Worm (Caenorhabditis elegans): Measurements from ENCODE around the gene nrx-1.

The nrx-1 gene

DNA sequence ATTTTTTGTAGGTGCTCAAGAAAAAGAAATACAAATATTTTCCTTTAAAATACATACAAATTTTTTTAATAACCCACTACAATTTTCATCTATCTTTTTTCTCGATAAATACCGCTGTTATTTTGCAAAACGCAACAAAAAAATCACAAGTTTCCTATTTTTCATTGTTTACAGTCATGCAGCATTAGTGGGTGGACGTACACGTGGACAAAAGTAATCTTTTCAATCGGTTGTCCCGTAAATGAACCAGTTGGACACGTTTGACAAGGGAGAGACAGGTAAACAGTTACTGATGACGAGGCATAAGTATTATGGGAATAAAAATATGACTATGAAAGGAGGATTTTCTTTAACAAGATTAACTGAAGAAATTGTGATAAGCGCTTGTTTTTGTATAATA lies 48.4 kb downstream of the nrx-1 start:
- TF ChIP-seq snpc-4 (tag; optimal IDR thresholded peaks at IDR 0.05) (no peak), skn-1 (tag; optimal IDR thresholded peaks at IDR 0.05) (no peak), mdl-1 (tag; optimal IDR thresholded peaks at IDR 0.05) (no peak), fkh-10 (GFP tag; optimal IDR thresholded peaks at IDR 0.05) (no peak)

DNA sequence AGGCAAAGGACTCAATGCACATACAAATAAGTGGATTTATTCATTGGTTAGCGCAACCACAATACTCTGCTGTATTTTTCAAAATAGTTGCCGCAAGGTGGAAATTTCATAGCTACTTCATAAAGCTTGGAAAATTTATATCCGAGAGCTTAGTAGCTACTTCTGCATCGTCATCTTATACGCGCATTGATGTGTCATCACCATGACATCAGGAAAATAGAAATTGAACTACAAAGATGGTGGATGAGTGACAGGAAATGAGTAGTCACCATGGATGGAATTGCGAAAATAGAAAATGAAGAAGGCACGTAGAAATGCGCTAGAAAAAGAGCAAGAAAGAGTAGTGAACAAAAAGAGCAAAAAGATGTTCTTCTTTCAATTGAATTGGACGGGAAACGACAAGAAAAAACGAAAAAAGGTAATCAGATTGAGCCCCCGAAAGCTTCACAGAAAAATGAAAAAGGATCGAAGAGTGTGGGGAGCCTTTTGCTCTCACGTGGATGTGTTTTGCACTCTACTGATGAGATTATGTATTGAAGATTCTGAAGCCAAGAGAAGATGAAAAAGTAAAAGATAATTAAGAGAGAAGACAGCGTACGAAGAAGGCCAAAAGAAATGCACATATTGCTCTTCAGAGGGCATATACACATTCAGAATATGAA lies 50.3 kb downstream of the nrx-1 start:
- TF ChIP-seq nfya-1 (tag; optimal IDR thresholded peaks at IDR 0.05; ENCODE audit: insufficient read depth) (peak; percentile 2), skn-1 (tag; optimal IDR thresholded peaks at IDR 0.05) (peak; percentile 13), ceh-28 (tag; optimal IDR thresholded peaks at IDR 0.05) (no peak), fkh-10 (GFP tag; optimal IDR thresholded peaks at IDR 0.05) (peak; percentile 90)

DNA sequence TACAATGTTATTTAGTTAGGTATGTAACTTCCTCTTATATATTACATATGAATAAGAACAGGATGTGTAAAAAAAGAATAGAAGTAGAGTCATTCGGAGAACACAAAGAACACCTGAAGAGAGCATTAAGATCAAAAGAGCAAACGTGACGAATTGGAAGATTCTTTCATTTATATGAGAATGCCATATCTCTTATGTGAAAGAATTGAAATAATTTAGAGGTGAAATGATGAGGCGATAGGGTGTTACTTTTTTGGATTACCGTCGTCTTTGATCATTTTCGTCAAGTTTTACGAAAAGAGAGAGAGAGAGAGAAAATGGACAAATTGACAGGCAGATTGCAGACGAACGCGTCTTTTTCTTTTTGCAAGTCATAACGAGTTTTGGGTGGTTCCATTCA lies 51.7 kb downstream of the nrx-1 start:
- TF ChIP-seq elt-3 (tag; optimal IDR thresholded peaks at IDR 0.05) (no peak), ZK546.5 (tag; optimal IDR thresholded peaks at IDR 0.05) (no peak), jun-1 (tag; optimal IDR thresholded peaks at IDR 0.05) (no peak), lin-39 (tag; optimal IDR thresholded peaks at IDR 0.05) (no peak), eor-1 (tag; optimal IDR thresholded peaks at IDR 0.05) (no peak), egl-5 (tag; optimal IDR thresholded peaks at IDR 0.05) (no peak), nhr-25 (tag; optimal IDR thresholded peaks at IDR 0.05) (no peak), ceh-82 (tag; optimal IDR thresholded peaks at IDR 0.05) (no peak)

DNA sequence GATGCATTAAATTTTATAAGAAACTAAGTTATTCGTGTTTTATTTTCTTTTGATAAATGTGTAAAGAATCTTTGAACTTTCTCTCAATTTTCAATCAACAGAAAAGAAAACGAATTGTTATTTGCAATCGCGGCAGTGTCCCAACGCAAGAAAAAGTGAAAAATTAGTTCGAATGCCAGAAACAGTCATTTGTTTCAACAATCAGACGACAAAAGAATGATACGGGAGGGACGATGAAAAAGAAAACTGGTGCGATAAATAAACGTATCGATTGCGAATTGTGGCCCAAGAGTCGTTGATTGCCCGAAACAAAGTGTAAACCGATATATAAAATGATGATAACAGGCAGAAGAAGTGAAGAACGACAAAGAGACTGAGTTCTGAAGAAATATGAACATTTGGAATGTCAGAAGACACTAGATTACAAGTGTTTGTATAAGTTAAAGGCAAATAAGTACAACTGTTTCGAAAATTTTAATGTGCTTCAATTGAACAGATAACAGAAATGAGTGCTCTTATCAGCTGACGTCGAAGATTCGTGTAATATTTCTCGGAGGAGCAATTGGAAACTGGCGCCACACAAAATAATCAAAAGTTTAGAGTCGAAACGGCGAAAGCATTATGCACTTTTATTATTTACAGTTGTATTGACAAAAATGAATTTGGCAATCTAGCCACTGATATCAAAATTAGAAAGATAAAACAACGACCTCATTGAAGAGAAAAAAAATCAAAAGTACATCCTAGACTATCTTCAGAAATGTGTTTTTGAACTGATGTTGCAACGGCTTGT lies 53.2 kb downstream of the nrx-1 start:
- TF ChIP-seq lin-39 (tag; optimal IDR thresholded peaks at IDR 0.05) (no peak), elt-2 (tag; optimal IDR thresholded peaks at IDR 0.05) (peak; percentile 97), nhr-12 (tag; optimal IDR thresholded peaks at IDR 0.05) (no peak), tbx-2 (tag; optimal IDR thresholded peaks at IDR 0.05) (no peak), mdl-1 (tag; optimal IDR thresholded peaks at IDR 0.05) (no peak), nhr-77 (tag; optimal IDR thresholded peaks at IDR 0.05) (no peak), elt-1 (tag; optimal IDR thresholded peaks at IDR 0.05) (no peak), daf-12 (tag; optimal IDR thresholded peaks at IDR 0.05) (no peak), jun-1 (tag; optimal IDR thresholded peaks at IDR 0.05) (peak; percentile 36), lin-15B (tag; optimal IDR thresholded peaks at IDR 0.05) (no peak), nhr-237 (tag; optimal IDR thresholded peaks at IDR 0.05) (no peak), pha-4 (tag; optimal IDR thresholded peaks at IDR 0.05) (peak; percentile 51), fkh-10 (GFP tag; optimal IDR thresholded peaks at IDR 0.05) (no peak), nfya-1 (tag; optimal IDR thresholded peaks at IDR 0.05; ENCODE audit: insufficient read depth) (no peak), fkh-2 (tag; optimal IDR thresholded peaks at IDR 0.05) (no peak), hmg-11 (tag; optimal IDR thresholded peaks at IDR 0.05) (no peak), ceh-9 (tag; optimal IDR thresholded peaks at IDR 0.05) (no peak), ama-1 (optimal IDR thresholded peaks at IDR 0.05) (no peak), eor-1 (tag; optimal IDR thresholded peaks at IDR 0.05) (no peak), R02D3.7 (tag; optimal IDR thresholded peaks at IDR 0.05) (no peak), lsy-12 (tag; optimal IDR thresholded peaks at IDR 0.05) (no peak), fos-1 (tag; optimal IDR thresholded peaks at IDR 0.05) (no peak), pqm-1 (tag; optimal IDR thresholded peaks at IDR 0.05) (peak; percentile 95), skn-1 (tag; optimal IDR thresholded peaks at IDR 0.05) (no peak), nhr-28 (tag; optimal IDR thresholded peaks at IDR 0.05) (no peak), mml-1 (tag; optimal IDR thresholded peaks at IDR 0.05) (no peak), egl-27 (tag; optimal IDR thresholded peaks at IDR 0.05) (no peak), ceh-28 (tag; optimal IDR thresholded peaks at IDR 0.05) (peak; percentile 6), nhr-25 (tag; optimal IDR thresholded peaks at IDR 0.05) (peak; percentile 10), unc-39 (tag; optimal IDR thresholded peaks at IDR 0.05) (no peak), ztf-11 (tag; optimal IDR thresholded peaks at IDR 0.05) (no peak), ceh-16 (tag; optimal IDR thresholded peaks at IDR 0.05) (no peak), egl-5 (tag; optimal IDR thresholded peaks at IDR 0.05) (no peak)
